Worm (Caenorhabditis elegans) whole organism, early embryonic: Measurements from ENCODE around the gene nfm-1.

Experiments used
- B0310.2 ChIP-seq: sonication (generic microtip); optimal IDR thresholded peaks from 2 replicates; lab custom pipeline; 2016; ENCODE audit warnings: mild to moderate bottlenecking, missing genetic modification characterization, missing compliant biosample characterization
- F13C5.2 ChIP-seq: sonication (generic microtip); optimal IDR thresholded peaks from 2 replicates; lab custom pipeline; 2017; ENCODE audit warnings: mild to moderate bottlenecking, missing genetic modification characterization, inconsistent platforms, missing compliant biosample characterization
- aly-1 ChIP-seq: sonication (generic microtip); optimal IDR thresholded peaks from 2 replicates; lab custom pipeline; 2016; ENCODE audit warnings: missing genetic modification characterization, missing compliant biosample characterization
- ama-1 ChIP-seq: fragments of 150-350 bp; optimal IDR thresholded peaks from 2 replicates; lab custom pipeline; 2014
- ceh-13 ChIP-seq: fragments of 200-800 bp; sonication (Bioruptor generic); optimal IDR thresholded peaks from 2 replicates; lab custom pipeline; 2018; ENCODE audit warnings: mild to moderate bottlenecking, missing genetic modification characterization, missing compliant biosample characterization
- ceh-36 ChIP-seq: sonication (generic microtip); optimal IDR thresholded peaks from 2 replicates; lab custom pipeline; 2016; ENCODE audit warnings: missing genetic modification characterization, inconsistent platforms, missing compliant biosample characterization
- ets-7 ChIP-seq: sonication (generic microtip); optimal IDR thresholded peaks from 2 replicates; lab custom pipeline; 2016; ENCODE audit warnings: missing genotype, missing genetic modification characterization, missing compliant biosample characterization
- flt-1 ChIP-seq: fragments of 200-800 bp; sonication (Bioruptor generic); IDR thresholded peaks from 2 replicates; pipeline ENCODE4 v1.3.6; 2022; ENCODE audit warnings: missing genetic modification characterization, missing compliant biosample characterization
- hmbx-1 ChIP-seq: sonication (generic microtip); optimal IDR thresholded peaks from 2 replicates; lab custom pipeline; 2016; ENCODE audit warnings: mild to moderate bottlenecking, missing genetic modification characterization, missing compliant biosample characterization
- hmg-4 ChIP-seq: fragments of 200-800 bp; sonication (Bioruptor generic); optimal IDR thresholded peaks from 2 replicates; lab custom pipeline; 2018; ENCODE audit warnings: mild to moderate bottlenecking, missing genetic modification characterization, missing compliant biosample characterization
- hnd-1 ChIP-seq: sonication (generic microtip); optimal IDR thresholded peaks from 2 replicates; lab custom pipeline; 2016; ENCODE audit warnings: missing genetic modification characterization, missing compliant biosample characterization
- pes-1 ChIP-seq: fragments of 200-800 bp; sonication (Bioruptor generic); IDR thresholded peaks from 2 replicates; pipeline ENCODE4 v1.3.6; 2022; ENCODE audit warnings: missing genetic modification reagents, missing genetic modification characterization, missing compliant biosample characterization
- scrt-1 ChIP-seq: fragments of 200-800 bp; sonication (Bioruptor generic); IDR thresholded peaks from 2 replicates; pipeline ENCODE4 v1.3.6; 2022; ENCODE audit warnings: missing genetic modification characterization, missing compliant biosample characterization
- sea-1 ChIP-seq: fragments of 200-800 bp; sonication (Bioruptor generic); conservative IDR thresholded peaks from 2 replicates; pipeline ENCODE4 v1.3.6; 2022; ENCODE audit warnings: missing genetic modification characterization, missing compliant biosample characterization
- tbx-11 ChIP-seq: fragments of 200-800 bp; sonication (Bioruptor generic); IDR thresholded peaks from 2 replicates; pipeline ENCODE4 v1.3.6; 2022; ENCODE audit warnings: missing genetic modification characterization, missing compliant biosample characterization
- tbx-37 ChIP-seq: fragments of 200-800 bp; sonication (Bioruptor generic); conservative IDR thresholded peaks from 2 replicates; pipeline ENCODE4 v1.3.6; 2022; ENCODE audit warnings: missing genetic modification reagents, missing genetic modification characterization, missing compliant biosample characterization
- tra-4 ChIP-seq: sonication (generic microtip); optimal IDR thresholded peaks from 2 replicates; lab custom pipeline; 2017; ENCODE audit warnings: missing genetic modification characterization, missing compliant biosample characterization

nfm-1 gene

DNA sequence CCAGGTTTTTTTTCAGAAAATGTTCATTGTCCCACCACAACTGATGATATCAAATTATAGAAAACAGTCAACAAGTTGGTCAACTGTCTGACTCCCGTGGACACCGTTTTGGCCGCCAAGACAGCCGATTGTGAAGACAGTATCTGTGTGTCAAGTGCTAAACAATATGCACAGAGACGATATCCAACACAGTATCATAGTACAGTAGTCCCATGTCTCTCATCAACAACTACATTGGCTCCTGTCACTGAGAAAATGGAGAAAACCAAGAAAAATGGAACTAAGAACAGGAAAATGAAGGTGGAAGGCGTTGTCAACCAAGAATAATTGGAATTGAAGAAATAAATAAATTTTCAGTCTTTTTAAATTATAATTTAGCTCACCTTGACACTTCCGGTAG lies 10.6 kb upstream of the nfm-1 start:
- no peak for TF ChIP-seq hmg-4 (GFP tag; lab: Kevin White, UChicago)
- TF ChIP-seq hnd-1 (tag; lab: Kevin White, UChicago): no peak

DNA sequence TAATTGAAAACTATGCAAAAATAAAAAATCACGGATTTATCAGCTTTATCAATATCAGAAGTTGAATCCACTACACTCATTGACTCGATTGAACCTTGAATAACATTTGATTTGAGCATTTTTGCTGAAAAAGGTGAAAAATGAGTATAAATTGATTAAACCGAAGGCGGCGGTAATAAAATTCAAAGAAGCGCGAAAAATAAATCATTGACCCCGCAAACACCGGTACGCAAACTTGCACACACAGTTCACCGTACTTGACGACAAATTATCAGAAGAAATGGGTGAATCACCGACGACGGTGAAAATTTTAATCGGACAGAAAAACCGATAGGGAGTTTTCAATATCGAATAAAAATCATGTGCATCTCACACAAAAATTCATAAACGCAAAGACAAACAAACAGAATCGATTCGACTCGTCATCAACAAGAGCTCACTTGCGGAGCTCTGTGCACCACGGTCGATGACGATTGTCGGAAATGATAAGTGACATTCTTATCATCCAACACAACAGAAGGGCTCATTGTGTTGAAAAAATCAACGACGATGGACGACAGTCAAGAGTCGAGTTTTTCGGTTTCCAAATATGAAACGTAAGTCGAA lies 9.7 kb upstream of the nfm-1 start, which contains the start of the genes wht-7 and Y42G9A.1:
Gene wht-7, minus strand, starts transcription at position 131 of the 606 bp plus-strand sequence.
Gene Y42G9A.1, plus strand, starts transcription at position 495 of the 606 bp plus-strand sequence.
- TF ChIP-seq hmbx-1 (no peak), hnd-1 (tag; lab: Kevin White, UChicago) (no peak), ama-1 (no peak), sea-1 (GFP tag; lab: Robert Waterston, UW) (no peak), tra-4 (tag; lab: Kevin White, UChicago) (no peak), pes-1 (GFP tag; lab: Robert Waterston, UW) (no peak), B0310.2 (tag; lab: Kevin White, UChicago) (no peak), hmg-4 (GFP tag; lab: Kevin White, UChicago) (no peak), ets-7 (tag; lab: Kevin White, UChicago) (no peak), tbx-37 (GFP tag; lab: Robert Waterston, UW) (no peak)

DNA sequence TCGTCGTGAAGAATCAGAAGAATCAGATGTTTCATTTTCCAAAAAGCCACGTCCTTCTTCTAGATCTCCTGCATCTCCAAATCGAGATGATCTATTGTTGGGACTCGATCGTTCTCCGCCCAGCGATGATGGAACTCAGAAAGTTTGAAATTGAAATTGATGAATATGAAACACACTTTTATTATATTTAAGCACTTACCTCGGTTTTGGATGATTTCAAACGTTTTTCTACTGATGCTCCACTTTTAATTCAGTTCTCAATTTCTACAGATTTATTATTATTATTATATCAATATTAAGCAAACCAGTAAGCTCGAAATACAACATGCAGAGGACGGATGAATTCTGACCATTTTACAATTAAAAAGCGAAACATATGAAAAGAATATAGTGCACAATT lies 4.7 kb upstream of the nfm-1 start:
- TF ChIP-seq tra-4 (tag; lab: Kevin White, UChicago) (no peak), aly-1 (no peak), scrt-1 (no peak), hnd-1 (tag; lab: Kevin White, UChicago) (no peak), sea-1 (GFP tag; lab: Robert Waterston, UW) (no peak), tbx-11 (GFP tag; lab: Robert Waterston, UW) (no peak), hmbx-1 (no peak), F13C5.2 (no peak), flt-1 (GFP tag; lab: Robert Waterston, UW) (no peak), hmg-4 (GFP tag; lab: Kevin White, UChicago) (no peak), pes-1 (GFP tag; lab: Robert Waterston, UW) (no peak), B0310.2 (tag; lab: Kevin White, UChicago) (no peak), ceh-36 (no peak), ama-1 (no peak), tbx-37 (GFP tag; lab: Robert Waterston, UW) (no peak), ceh-13 (GFP tag; lab: Kevin White, UChicago) (no peak), ets-7 (tag; lab: Kevin White, UChicago) (no peak)

DNA sequence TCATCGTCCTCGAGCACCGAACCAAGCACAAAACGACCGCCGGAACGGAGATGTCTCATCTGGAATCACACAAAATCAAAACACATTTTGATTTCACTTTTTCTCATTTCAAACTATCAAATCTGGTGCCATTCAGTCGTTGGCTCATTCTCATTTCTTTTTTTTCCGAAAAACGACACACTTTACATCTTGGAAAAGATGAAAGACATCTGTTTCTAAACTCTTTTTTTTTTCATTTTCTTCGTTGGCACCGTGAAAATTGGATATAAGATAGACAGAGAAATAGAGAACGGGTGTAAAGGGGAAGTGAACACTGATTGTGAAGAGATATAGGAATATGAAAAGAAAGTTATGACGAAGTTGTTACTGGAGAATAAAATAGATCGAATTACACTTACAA lies 3.5 kb upstream of the nfm-1 start:
- no peak for TF ChIP-seq tbx-37 (GFP tag; lab: Robert Waterston, UW)
- no peak for TF ChIP-seq ceh-13 (GFP tag; lab: Kevin White, UChicago)
- TF ChIP-seq B0310.2 (tag; lab: Kevin White, UChicago): no peak
- no peak for TF ChIP-seq tra-4 (tag; lab: Kevin White, UChicago)
- no peak for TF ChIP-seq flt-1 (GFP tag; lab: Robert Waterston, UW)
- no peak for TF ChIP-seq hmg-4 (GFP tag; lab: Kevin White, UChicago)
- no peak for TF ChIP-seq ama-1
- TF ChIP-seq F13C5.2: no peak
- no peak for TF ChIP-seq tbx-11 (GFP tag; lab: Robert Waterston, UW)
- TF ChIP-seq aly-1: no peak
- TF ChIP-seq ets-7 (tag; lab: Kevin White, UChicago): no peak
- TF ChIP-seq hnd-1 (tag; lab: Kevin White, UChicago): no peak
- no peak for TF ChIP-seq scrt-1
- TF ChIP-seq ceh-36: no peak
- no peak for TF ChIP-seq sea-1 (GFP tag; lab: Robert Waterston, UW)
- TF ChIP-seq hmbx-1: no peak
- no peak for TF ChIP-seq pes-1 (GFP tag; lab: Robert Waterston, UW)

- TF ChIP-seq tbx-11 (GFP tag; lab: Robert Waterston, UW): no peak
- no peak for TF ChIP-seq hmbx-1
- TF ChIP-seq tra-4 (tag; lab: Kevin White, UChicago): no peak
- no peak for TF ChIP-seq hnd-1 (tag; lab: Kevin White, UChicago)
- TF ChIP-seq tbx-37 (GFP tag; lab: Robert Waterston, UW): no peak
- TF ChIP-seq ceh-36: no peak
- no peak for TF ChIP-seq sea-1 (GFP tag; lab: Robert Waterston, UW)
- no peak for TF ChIP-seq ceh-13 (GFP tag; lab: Kevin White, UChicago)
- no peak for TF ChIP-seq ets-7 (tag; lab: Kevin White, UChicago)
- TF ChIP-seq B0310.2 (tag; lab: Kevin White, UChicago): no peak
- no peak for TF ChIP-seq pes-1 (GFP tag; lab: Robert Waterston, UW)
- TF ChIP-seq F13C5.2: no peak
- no peak for TF ChIP-seq hmg-4 (GFP tag; lab: Kevin White, UChicago)
- no peak for TF ChIP-seq scrt-1
- no peak for TF ChIP-seq flt-1 (GFP tag; lab: Robert Waterston, UW)
- TF ChIP-seq ama-1: no peak
- no peak for TF ChIP-seq aly-1
Observed at ce11 chrIII:6157708-6158321, 1.4 kb upstream of the nfm-1 start, which contains the start of gene anmt-2. anmt-2 (minus strand) TSS chrIII:6157758.

- TF ChIP-seq ama-1: no peak
- no peak for TF ChIP-seq hmbx-1
- TF ChIP-seq ceh-36: no peak
- TF ChIP-seq hmg-4 (GFP tag; lab: Kevin White, UChicago): no peak
- TF ChIP-seq sea-1 (GFP tag; lab: Robert Waterston, UW): no peak
- TF ChIP-seq F13C5.2: no peak
- TF ChIP-seq flt-1 (GFP tag; lab: Robert Waterston, UW): no peak
- no peak for TF ChIP-seq tra-4 (tag; lab: Kevin White, UChicago)
- no peak for TF ChIP-seq ets-7 (tag; lab: Kevin White, UChicago)
- TF ChIP-seq hnd-1 (tag; lab: Kevin White, UChicago): no peak
- TF ChIP-seq tbx-11 (GFP tag; lab: Robert Waterston, UW): no peak
Observed at ce11 chrIII:6163381-6163780, 4.1 kb downstream of the nfm-1 start.
